Worm (Caenorhabditis elegans) whole organism, L3 larva: ENCODE data around the gene clec-54.

Source experiments
- aly-2 ChIP-seq: fragments of 150-350 bp; optimal IDR thresholded peaks from 2 replicates; lab custom pipeline; 2014; ENCODE audit warnings: missing biosample characterization, missing genetic modification characterization
- ama-1 ChIP-seq: fragments of 150-350 bp; optimal IDR thresholded peaks from 2 replicates; lab custom pipeline; 2018
- ceh-82 ChIP-seq: fragments of 150-350 bp; optimal IDR thresholded peaks from 2 replicates; lab custom pipeline; 2014; ENCODE audit warnings: missing biosample characterization, missing genetic modification characterization
- ceh-9 ChIP-seq: sonication (generic microtip); optimal IDR thresholded peaks from 2 replicates; lab custom pipeline; 2018; ENCODE audit warnings: missing biosample characterization, missing genetic modification characterization
- elt-3 ChIP-seq, 3 experiments: fragments of 150-350 bp in 1 of 3; sonication (generic microtip) in 2 of 3; optimal IDR thresholded peaks; 2 replicates in 2 of 3; 4 replicates in 1 of 3; lab custom pipeline; 2014 to 2017; ENCODE audit warnings: missing biosample characterization in 3 of 3, missing genetic modification characterization in 3 of 3
- lin-39 ChIP-seq: fragments of 150-350 bp; optimal IDR thresholded peaks from 2 replicates; lab custom pipeline; 2018; ENCODE audit warnings: missing biosample characterization, missing genetic modification reagents, missing genetic modification characterization
- mml-1 ChIP-seq: fragments of 150-350 bp; sonication (generic microtip); optimal IDR thresholded peaks from 3 replicates; lab custom pipeline; 2014; ENCODE audit warnings: missing biosample characterization, missing genetic modification characterization
- nhr-25 ChIP-seq: sonication (generic microtip); optimal IDR thresholded peaks from 2 replicates; lab custom pipeline; 2017; ENCODE audit warnings: missing biosample characterization, missing genetic modification characterization
- nhr-28 ChIP-seq: fragments of 150-350 bp; optimal IDR thresholded peaks from 2 replicates; lab custom pipeline; 2014; ENCODE audit warnings: missing biosample characterization, missing genetic modification characterization
- snpc-4 ChIP-seq: fragments of 150-350 bp; optimal IDR thresholded peaks from 2 replicates; lab custom pipeline; 2014; ENCODE audit warnings: missing biosample characterization, missing genetic modification characterization
- unc-39 ChIP-seq: sonication (generic microtip); optimal IDR thresholded peaks from 4 replicates; lab custom pipeline; 2017; ENCODE audit warnings: missing biosample characterization, missing genetic modification characterization
- unc-62 ChIP-seq: fragments of 150-350 bp; sonication (generic microtip); optimal IDR thresholded peaks from 4 replicates; lab custom pipeline; 2014; ENCODE audit warnings: missing biosample characterization, missing genetic modification reagents, missing genetic modification characterization

- TF ChIP-seq nhr-28 (tag; lab: Kevin White, UChicago) (no peak), ceh-9 (no peak), snpc-4 (tag; lab: Kevin White, UChicago) (no peak), nhr-25 (no peak), ama-1 (no peak), elt-3 (tag; optimal IDR thresholded peaks at IDR 0.05; lab: Kevin White, UChicago) (no peak), ceh-82 (tag; lab: Kevin White, UChicago) (no peak), lin-39 (tag; lab: Kevin White, UChicago) (no peak), unc-39 (tag; lab: Kevin White, UChicago) (no peak), unc-62 (GFP tag; lab: Kevin White, UChicago) (no peak), aly-2 (tag; lab: Kevin White, UChicago) (no peak), mml-1 (tag; lab: Kevin White, UChicago) (no peak)
Measured at ce11 chrV:14527210-14527609, 50.5 kb downstream of the clec-54 start.
